Fruit fly (Drosophila melanogaster) whole organism, adult: ENCODE results near the gene CG7879.

Experiments
- CG11617 ChIP-seq: fragments of 200-800 bp; sonication (Bioruptor generic); optimal IDR thresholded peaks from 2 replicates; lab custom pipeline; 2017; ENCODE audit warnings: mild to moderate bottlenecking, missing biosample characterization, missing genetic modification reagents, missing genetic modification characterization
- CG12768 ChIP-seq: fragments of 200-800 bp; sonication (Bioruptor generic); optimal IDR thresholded peaks from 2 replicates; lab custom pipeline; 2017; ENCODE audit warnings: missing biosample characterization, missing genetic modification characterization, mild to moderate bottlenecking, moderate library complexity, missing genetic modification reagents
- CG33017 ChIP-seq: fragments of 200-800 bp; sonication (Bioruptor generic); optimal IDR thresholded peaks from 2 replicates; lab custom pipeline; 2018; ENCODE audit warnings: missing biosample characterization, mild to moderate bottlenecking, missing genetic modification characterization, moderate library complexity
- CG5204 ChIP-seq: fragments of 200-800 bp; sonication (Bioruptor generic); optimal IDR thresholded peaks from 2 replicates; lab custom pipeline; 2016; ENCODE audit warnings: missing biosample characterization, missing genetic modification characterization
- CG7101 ChIP-seq: fragments of 200-800 bp; sonication (Bioruptor generic); optimal IDR thresholded peaks from 2 replicates; lab custom pipeline; 2018; ENCODE audit warnings: missing biosample characterization, mild to moderate bottlenecking, missing genetic modification characterization, moderate library complexity
- Crg-1 ChIP-seq: fragments of 200-800 bp; sonication (Bioruptor generic); optimal IDR thresholded peaks from 2 replicates; lab custom pipeline; 2016; ENCODE audit warnings: missing biosample characterization, missing genetic modification characterization
- cic ChIP-seq: fragments of 200-800 bp; sonication (Bioruptor generic); optimal IDR thresholded peaks from 2 replicates; lab custom pipeline; 2017; ENCODE audit warnings: missing biosample characterization, mild to moderate bottlenecking, missing genetic modification characterization, moderate library complexity
- cnc ChIP-seq, 2 experiments: fragments of >200 bp; optimal IDR thresholded peaks; 2 replicates each; lab custom pipeline; 2017
- kay ChIP-seq: fragments of 200-800 bp; sonication (Bioruptor generic); peaks from one replicate; lab custom pipeline; 2016; ENCODE audit warnings: missing biosample characterization, missing genetic modification characterization, borderline replicate concordance
- ovo ChIP-seq: fragments of 200-800 bp; sonication (Bioruptor generic); optimal IDR thresholded peaks from 2 replicates; lab custom pipeline; 2016; ENCODE audit warnings: missing biosample characterization, missing genetic modification characterization
- pad ChIP-seq: fragments of 200-800 bp; sonication (Bioruptor generic); optimal IDR thresholded peaks from 3 replicates; lab custom pipeline; 2017; ENCODE audit warnings: missing biosample characterization, missing genetic modification characterization, mild to moderate bottlenecking, moderate library complexity, missing genetic modification reagents
- tj ChIP-seq: fragments of 200-800 bp; sonication (Bioruptor generic); optimal IDR thresholded peaks from 3 replicates; lab custom pipeline; 2017; ENCODE audit warnings: missing biosample characterization, mild to moderate bottlenecking, missing genetic modification characterization, moderate library complexity
- toe ChIP-seq: fragments of 200-800 bp; sonication (Bioruptor generic); optimal IDR thresholded peaks from 2 replicates; lab custom pipeline; 2016; ENCODE audit warnings: missing biosample characterization, missing genetic modification characterization

DNA sequence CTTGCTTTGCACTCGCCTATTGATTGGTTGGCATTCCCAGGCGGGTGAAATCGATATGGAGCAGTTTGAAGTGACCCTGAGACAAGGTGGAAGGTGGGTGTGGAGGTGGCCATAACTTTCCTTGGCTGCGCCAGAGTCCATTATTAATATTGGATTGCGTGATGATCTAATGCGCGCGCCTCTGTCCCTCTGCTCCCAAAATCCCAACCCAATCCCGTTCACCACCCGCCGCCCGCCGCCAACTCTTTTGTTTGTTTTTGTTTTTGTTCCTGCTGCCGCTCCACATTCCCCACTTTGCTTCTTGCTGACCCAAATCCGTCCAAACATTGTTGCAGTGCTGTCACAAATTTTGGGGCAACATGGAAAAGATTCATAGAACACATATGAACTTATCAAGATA, 2.7 kb upstream of the CG7879 start:
- no peak for TF ChIP-seq cnc (optimal IDR thresholded peaks at IDR 0.05; lab: Kevin White, UChicago)
- no peak for TF ChIP-seq CG5204 (GFP tag; lab: Kevin White, UChicago)
- TF ChIP-seq CG11617 (GFP tag; lab: Kevin White, UChicago), result no peak
- no peak for TF ChIP-seq CG33017 (tag; lab: Kevin White, UChicago)
- TF ChIP-seq kay (GFP tag; lab: Kevin White, UChicago), result peak; percentile 45
- no peak for TF ChIP-seq CG7101 (tag; lab: Kevin White, UChicago)
- TF ChIP-seq pad (GFP tag; lab: Kevin White, UChicago), result no peak
- no peak for TF ChIP-seq cic
- TF ChIP-seq ovo (GFP tag; lab: Kevin White, UChicago), result no peak
- no peak for TF ChIP-seq toe (GFP tag; lab: Kevin White, UChicago)
- no peak for TF ChIP-seq CG12768 (GFP tag; lab: Kevin White, UChicago)
- no peak for TF ChIP-seq Crg-1 (GFP tag; lab: Kevin White, UChicago)
- TF ChIP-seq tj (GFP tag; lab: Kevin White, UChicago), result peak; percentile 1
